Worm (Caenorhabditis elegans) whole organism, late embryonic: ENCODE data around the gene enu-3.5.

ENCODE experiments used
- ceh-24 ChIP-seq: sonication (generic microtip); optimal IDR thresholded peaks from 2 replicates; lab custom pipeline; 2016; ENCODE audit warnings: mild to moderate bottlenecking, missing genetic modification characterization, missing compliant biosample characterization
- ceh-30 ChIP-seq: fragments of 150-350 bp; optimal IDR thresholded peaks from 2 replicates; lab custom pipeline; 2014; ENCODE audit warnings: missing biosample characterization, missing genetic modification characterization
- dve-1 ChIP-seq: sonication (generic microtip); optimal IDR thresholded peaks from 2 replicates; lab custom pipeline; 2017; ENCODE audit warnings: antibody characterized with exemption, mild to moderate bottlenecking, missing genetic modification characterization, missing compliant biosample characterization
- gmeb-2 ChIP-seq: sonication (generic microtip); optimal IDR thresholded peaks from 2 replicates; lab custom pipeline; 2016; ENCODE audit warnings: missing genetic modification characterization, inconsistent platforms, missing compliant biosample characterization
- hlh-30 ChIP-seq: sonication (generic microtip); optimal IDR thresholded peaks from 2 replicates; lab custom pipeline; 2017; ENCODE audit warnings: antibody characterized with exemption, missing genetic modification characterization, missing compliant biosample characterization; ENCODE audit not compliant: insufficient read depth
- nfya-1 ChIP-seq: sonication (generic microtip); optimal IDR thresholded peaks from 2 replicates; lab custom pipeline; 2017; ENCODE audit warnings: missing genetic modification characterization, mild to moderate bottlenecking, missing compliant biosample characterization, antibody characterized with exemption, moderate library complexity
- pha-4 ChIP-seq: fragments of 150-350 bp; optimal IDR thresholded peaks from 2 replicates; lab custom pipeline; 2018; ENCODE audit warnings: missing biosample characterization, missing genetic modification reagents, missing genetic modification characterization

DNA sequence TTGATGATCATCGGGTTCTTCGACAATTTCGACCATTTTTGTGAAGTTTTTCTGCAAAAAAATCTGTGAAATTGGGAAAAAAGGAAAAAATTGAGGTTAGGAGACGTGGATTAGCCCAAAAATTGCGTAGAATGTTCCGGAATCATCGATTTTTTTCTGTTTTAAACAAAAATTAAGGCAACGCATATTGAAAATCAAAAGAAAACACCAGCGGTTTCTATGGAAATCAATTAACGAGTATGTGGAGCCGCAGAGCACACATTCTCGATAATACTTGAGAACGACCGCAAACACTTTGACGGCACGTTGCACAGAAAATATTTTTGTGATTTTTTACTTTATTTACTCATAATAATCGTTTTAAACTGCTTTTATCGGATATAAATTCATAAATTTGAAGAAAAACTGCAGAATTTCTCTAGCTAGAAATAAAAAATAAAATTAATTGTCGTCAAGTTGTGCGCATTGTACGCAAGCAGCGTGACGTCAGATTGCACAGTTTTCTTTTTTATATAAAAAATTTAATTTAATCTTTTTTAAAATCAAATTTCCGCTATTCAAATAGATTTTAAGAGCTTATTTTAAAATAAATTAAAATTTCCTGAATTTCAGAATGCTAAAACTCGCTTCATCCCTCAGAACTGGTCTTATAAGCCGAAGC lies 48.1 kb downstream of the enu-3.5 start, which contains the start of the genes npp-25 and mrps-10:
- TF ChIP-seq pha-4 (tag; lab: Kevin White, UChicago) (no peak), hlh-30 (tag; lab: Kevin White, UChicago) (no peak), dve-1 (tag; lab: Kevin White, UChicago) (no peak), ceh-24 (tag; lab: Kevin White, UChicago) (no peak), nfya-1 (tag; lab: Kevin White, UChicago) (no peak), gmeb-2 (tag; lab: Kevin White, UChicago) (no peak), ceh-30 (tag; lab: Kevin White, UChicago) (no peak)
